Fruit fly (Drosophila melanogaster) S2 (cell line): ENCODE results near the gene Kots.

Experiments
- CG8478 ChIP-seq: fragments of >200 bp; optimal IDR thresholded peaks from 2 replicates; lab custom pipeline; 2018
- CTCF ChIP-seq, 2 experiments: fragments of >200 bp; optimal IDR thresholded peaks; 2 replicates each; lab custom pipeline; 2018

dm6 chr3R:13984922-13985581 lies 21.1 kb upstream of the Kots start:
- TF ChIP-seq CTCF (optimal IDR thresholded peaks at IDR 0.05; lab: Kevin White, UChicago) (no peak), CG8478 (lab: Kevin White, UChicago) (no peak)
